Fruit fly (Drosophila melanogaster): ENCODE measurements around the gene euc.

DNA sequence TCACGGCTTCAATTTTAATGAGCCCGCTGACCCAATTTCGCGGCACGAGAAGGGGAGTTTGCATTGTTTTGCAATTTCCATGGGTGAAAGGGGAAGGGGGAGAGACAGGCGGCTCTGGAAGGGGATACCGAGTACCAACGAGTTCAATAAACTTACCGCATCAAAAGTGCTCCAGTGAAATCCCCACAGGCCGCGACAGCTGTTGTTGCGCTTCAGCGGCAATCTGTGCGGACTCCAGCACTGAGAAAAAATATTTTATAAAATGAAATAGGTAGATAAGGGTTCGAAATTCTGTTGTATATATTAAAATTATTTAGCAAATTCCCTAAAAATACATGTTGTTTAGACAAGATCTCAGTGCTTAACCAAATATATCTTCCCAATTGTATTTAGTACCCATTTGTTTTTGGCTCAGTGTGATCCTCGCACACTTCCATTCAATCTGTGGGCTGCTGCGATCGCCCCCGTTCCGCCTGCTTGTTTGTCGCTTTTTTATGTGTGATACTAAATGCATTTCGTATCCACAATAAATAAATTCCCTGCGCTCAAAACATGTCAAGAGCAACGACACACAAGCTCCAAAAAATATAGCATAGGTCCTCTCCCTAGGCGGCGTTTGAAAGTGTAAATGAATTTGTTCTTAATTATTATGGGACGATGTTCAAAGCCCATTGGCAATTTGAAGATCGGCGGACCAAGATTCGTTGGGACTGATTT, 17.1 kb upstream of the euc start:
- TF ChIP-seq usp (GFP tag; optimal IDR thresholded peaks at IDR 0.05) (no peak), EcR (GFP tag; optimal IDR thresholded peaks at IDR 0.05) (peak; percentile 67 to 71)
